Worm (Caenorhabditis elegans) whole organism, L2 larva: ENCODE measurements around the gene frl-1.

ENCODE experiments used
- mdl-1 ChIP-seq, 2 experiments: fragments of 150-350 bp in 1 of 2; sonication (generic microtip) in 1 of 2; optimal IDR thresholded peaks; 2 replicates each; lab custom pipeline; 2017; ENCODE audit warnings: missing biosample characterization in 2 of 2, missing genetic modification characterization in 2 of 2
- zag-1 ChIP-seq: fragments of 150-350 bp; optimal IDR thresholded peaks from 2 replicates; lab custom pipeline; 2014; ENCODE audit warnings: missing biosample characterization, missing genetic modification characterization

ce11 chrIII:2137490-2137889 lies 13.6 kb downstream of the frl-1 start:
- TF ChIP-seq mdl-1 (tag; optimal IDR thresholded peaks at IDR 0.05; lab: Kevin White, UChicago) = no peak
- no peak for TF ChIP-seq zag-1
